Fruit fly (Drosophila melanogaster) whole organism, adult: Measurements from ENCODE around the gene dUTPase.

ENCODE experiments used
- CG11617 ChIP-seq: fragments of 200-800 bp; sonication (Bioruptor generic); optimal IDR thresholded peaks from 2 replicates; lab custom pipeline; 2017; ENCODE audit warnings: mild to moderate bottlenecking, missing biosample characterization, missing genetic modification reagents, missing genetic modification characterization
- CG12768 ChIP-seq: fragments of 200-800 bp; sonication (Bioruptor generic); optimal IDR thresholded peaks from 2 replicates; lab custom pipeline; 2017; ENCODE audit warnings: missing biosample characterization, missing genetic modification characterization, mild to moderate bottlenecking, moderate library complexity, missing genetic modification reagents
- CG14711 ChIP-seq: fragments of 200-800 bp; sonication (Bioruptor generic); optimal IDR thresholded peaks from 2 replicates; lab custom pipeline; 2018; ENCODE audit warnings: missing biosample characterization, mild to moderate bottlenecking, missing genetic modification characterization, moderate library complexity
- CG1620 ChIP-seq: fragments of 200-800 bp; sonication (Bioruptor generic); optimal IDR thresholded peaks from 2 replicates; lab custom pipeline; 2016; ENCODE audit warnings: missing biosample characterization, missing genetic modification characterization
- CG33017 ChIP-seq: fragments of 200-800 bp; sonication (Bioruptor generic); optimal IDR thresholded peaks from 2 replicates; lab custom pipeline; 2018; ENCODE audit warnings: missing biosample characterization, mild to moderate bottlenecking, missing genetic modification characterization, moderate library complexity
- CG5204 ChIP-seq: fragments of 200-800 bp; sonication (Bioruptor generic); optimal IDR thresholded peaks from 2 replicates; lab custom pipeline; 2016; ENCODE audit warnings: missing biosample characterization, missing genetic modification characterization
- CG7045 ChIP-seq: fragments of 200-800 bp; sonication (Bioruptor generic); optimal IDR thresholded peaks from 2 replicates; lab custom pipeline; 2017; ENCODE audit warnings: missing biosample characterization, mild to moderate bottlenecking, missing genetic modification characterization
- CG7101 ChIP-seq: fragments of 200-800 bp; sonication (Bioruptor generic); optimal IDR thresholded peaks from 2 replicates; lab custom pipeline; 2018; ENCODE audit warnings: missing biosample characterization, mild to moderate bottlenecking, missing genetic modification characterization, moderate library complexity
- Clk ChIP-seq: fragments of 200-800 bp; sonication (Bioruptor generic); optimal IDR thresholded peaks from 2 replicates; lab custom pipeline; 2017; ENCODE audit warnings: missing biosample characterization, missing genetic modification characterization
- Crg-1 ChIP-seq: fragments of 200-800 bp; sonication (Bioruptor generic); optimal IDR thresholded peaks from 2 replicates; lab custom pipeline; 2016; ENCODE audit warnings: missing biosample characterization, missing genetic modification characterization
- Hr96 ChIP-seq: fragments of 200-800 bp; sonication (Bioruptor generic); optimal IDR thresholded peaks from 2 replicates; lab custom pipeline; 2016; ENCODE audit warnings: missing biosample characterization, missing genetic modification characterization
- Mnt ChIP-seq: fragments of 200-800 bp; sonication (Bioruptor generic); optimal IDR thresholded peaks from 2 replicates; lab custom pipeline; 2016; ENCODE audit warnings: missing biosample characterization, mild to moderate bottlenecking, missing genetic modification characterization
- bab1 ChIP-seq: fragments of 200-800 bp; sonication (Bioruptor generic); optimal IDR thresholded peaks from 3 replicates; lab custom pipeline; 2019; ENCODE audit warnings: missing biosample characterization, mild to moderate bottlenecking, missing genetic modification characterization, moderate library complexity
- cic ChIP-seq: fragments of 200-800 bp; sonication (Bioruptor generic); optimal IDR thresholded peaks from 2 replicates; lab custom pipeline; 2017; ENCODE audit warnings: missing biosample characterization, mild to moderate bottlenecking, missing genetic modification characterization, moderate library complexity
- cnc ChIP-seq, 2 experiments: fragments of >200 bp; optimal IDR thresholded peaks; 2 replicates each; lab custom pipeline; 2017
- kay ChIP-seq: fragments of 200-800 bp; sonication (Bioruptor generic); peaks from one replicate; lab custom pipeline; 2016; ENCODE audit warnings: missing biosample characterization, missing genetic modification characterization, borderline replicate concordance
- ovo ChIP-seq: fragments of 200-800 bp; sonication (Bioruptor generic); optimal IDR thresholded peaks from 2 replicates; lab custom pipeline; 2016; ENCODE audit warnings: missing biosample characterization, missing genetic modification characterization
- pad ChIP-seq: fragments of 200-800 bp; sonication (Bioruptor generic); optimal IDR thresholded peaks from 3 replicates; lab custom pipeline; 2017; ENCODE audit warnings: missing biosample characterization, missing genetic modification characterization, mild to moderate bottlenecking, moderate library complexity, missing genetic modification reagents
- tj ChIP-seq: fragments of 200-800 bp; sonication (Bioruptor generic); optimal IDR thresholded peaks from 3 replicates; lab custom pipeline; 2017; ENCODE audit warnings: missing biosample characterization, mild to moderate bottlenecking, missing genetic modification characterization, moderate library complexity
- toe ChIP-seq: fragments of 200-800 bp; sonication (Bioruptor generic); optimal IDR thresholded peaks from 2 replicates; lab custom pipeline; 2016; ENCODE audit warnings: missing biosample characterization, missing genetic modification characterization

The dUTPase gene

DNA sequence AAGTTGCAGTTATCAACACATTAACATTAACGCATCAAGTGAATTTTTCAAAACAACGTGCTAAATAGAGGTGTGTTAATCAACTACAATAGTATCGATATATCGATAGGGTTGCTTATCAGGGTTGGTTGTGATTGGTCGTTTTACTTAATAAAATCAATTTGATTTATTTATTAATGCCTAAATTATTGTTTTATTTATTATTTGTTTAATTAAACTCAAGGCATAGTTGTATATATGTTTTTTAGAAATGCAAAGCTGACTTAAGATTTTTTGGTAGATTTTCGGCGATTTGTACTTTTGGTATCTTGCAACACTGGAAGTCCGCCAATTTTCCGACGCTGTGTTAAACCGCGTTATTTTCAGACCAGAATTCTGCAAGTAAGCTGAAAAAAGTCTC, at the start of gene dUTPase, which contains the start of gene Art8:
Gene dUTPase (plus strand): TSS at position 314 of the 400 bp plus-strand sequence.
Gene Art8 (minus strand): TSS at position 88 of the 400 bp plus-strand sequence.
- peak; percentile 52 for TF ChIP-seq CG7045
- peak; percentile 64 for TF ChIP-seq toe
- TF ChIP-seq CG5204 (GFP tag; lab: Kevin White, UChicago): no peak
- peak; percentile 15 for TF ChIP-seq CG12768
- peak; percentile 86 for TF ChIP-seq bab1 (GFP tag; lab: Kevin White, UChicago)
- TF ChIP-seq Hr96: no peak
- TF ChIP-seq Crg-1 (GFP tag; lab: Kevin White, UChicago): peak; percentile 61
- peak; percentile 84 for TF ChIP-seq Mnt (GFP tag; lab: Kevin White, UChicago)
- TF ChIP-seq cnc (optimal IDR thresholded peaks at IDR 0.05; lab: Kevin White, UChicago): no peak
- TF ChIP-seq CG1620 (GFP tag; lab: Kevin White, UChicago): peak; percentile 51
- peak; percentile 69 for TF ChIP-seq CG11617 (GFP tag; lab: Kevin White, UChicago)
- TF ChIP-seq CG7101: peak; percentile 81
- TF ChIP-seq CG33017 (tag; lab: Kevin White, UChicago): peak; percentile 68
- TF ChIP-seq Clk (GFP tag; lab: Kevin White, UChicago): peak; percentile 34
- peak; percentile 42 for TF ChIP-seq pad (GFP tag; lab: Kevin White, UChicago)
- peak; percentile 66 for TF ChIP-seq tj
- TF ChIP-seq CG14711 (tag; lab: Kevin White, UChicago): peak; percentile 91
- TF ChIP-seq ovo (GFP tag; lab: Kevin White, UChicago): peak; percentile 39
- no peak for TF ChIP-seq kay
- TF ChIP-seq cic (GFP tag; lab: Kevin White, UChicago): no peak

DNA sequence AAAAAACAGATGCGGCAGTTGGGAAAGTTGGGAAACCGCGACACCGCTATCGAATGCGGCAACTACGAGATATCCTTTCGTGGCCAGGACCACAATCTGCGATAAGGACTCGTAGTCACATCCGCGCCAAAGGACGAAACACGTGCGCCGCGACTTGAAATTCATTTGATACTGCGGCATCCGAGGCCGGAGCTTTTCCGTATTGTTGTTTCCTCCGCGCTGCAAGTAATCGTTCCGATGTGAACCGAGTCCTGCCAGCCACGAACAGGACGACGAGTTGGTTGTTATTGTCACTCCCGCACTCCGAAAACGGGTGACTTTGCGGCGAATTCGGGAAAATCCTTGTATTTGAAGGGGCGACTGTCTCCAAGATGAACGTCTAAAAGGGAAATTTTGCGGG, 47.1 kb upstream of the dUTPase start, which contains the start of gene dpr2:
Gene dpr2 (minus strand): TSS at position 175 of the 400 bp plus-strand sequence.
- TF ChIP-seq ovo (GFP tag; lab: Kevin White, UChicago) (no peak), toe (no peak), Crg-1 (GFP tag; lab: Kevin White, UChicago) (no peak), CG1620 (GFP tag; lab: Kevin White, UChicago) (no peak), cic (GFP tag; lab: Kevin White, UChicago) (no peak), CG7045 (no peak), kay (no peak), bab1 (GFP tag; lab: Kevin White, UChicago) (no peak), CG12768 (no peak), CG33017 (tag; lab: Kevin White, UChicago) (no peak), CG11617 (GFP tag; lab: Kevin White, UChicago) (no peak), CG7101 (no peak), Clk (GFP tag; lab: Kevin White, UChicago) (no peak), Hr96 (no peak), tj (no peak), pad (GFP tag; lab: Kevin White, UChicago) (no peak)

DNA sequence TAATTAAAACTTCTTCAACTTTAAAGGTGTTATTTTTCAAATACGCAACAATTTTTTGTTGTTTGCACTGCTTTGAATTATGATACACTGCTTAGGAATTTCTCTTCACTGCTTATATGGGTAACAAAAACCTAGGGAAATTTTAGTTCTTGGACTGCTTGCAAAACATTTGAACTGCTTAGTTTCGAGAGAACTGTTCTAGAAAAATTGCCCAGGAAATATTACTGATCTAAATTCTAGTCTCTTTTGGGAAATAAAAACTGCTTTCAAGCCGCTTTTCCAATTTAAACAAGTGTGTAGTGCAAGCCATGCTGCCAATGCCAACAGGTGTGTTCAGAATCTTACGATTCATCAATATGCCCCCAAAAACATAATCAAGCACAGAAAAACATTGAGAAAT, 46.6 kb upstream of the dUTPase start:
- TF ChIP-seq CG7045 (no peak), CG1620 (GFP tag; lab: Kevin White, UChicago) (no peak), pad (GFP tag; lab: Kevin White, UChicago) (peak; percentile 93), cic (GFP tag; lab: Kevin White, UChicago) (no peak), toe (peak; percentile 13), CG12768 (no peak), CG5204 (GFP tag; lab: Kevin White, UChicago) (no peak), CG7101 (no peak), CG33017 (tag; lab: Kevin White, UChicago) (no peak)

DNA sequence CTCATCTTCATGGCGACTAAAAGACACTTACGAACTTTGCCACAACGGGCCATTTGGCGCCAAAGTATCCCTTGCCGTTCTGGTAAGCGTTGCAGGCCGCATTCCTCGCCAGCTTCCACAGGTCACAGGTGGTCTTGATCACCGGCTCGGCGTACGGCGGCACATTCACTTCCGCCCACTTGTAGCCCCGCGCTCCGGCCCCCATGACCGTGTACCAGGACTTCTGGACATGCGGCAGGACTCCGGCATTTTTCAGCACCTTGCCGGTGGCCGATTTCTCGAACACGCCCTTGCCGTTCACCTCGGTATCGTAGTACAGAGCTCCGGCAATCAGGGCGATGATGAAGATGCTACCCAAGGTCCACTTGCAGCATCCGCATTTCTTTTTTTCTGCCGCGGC, 45.1 kb upstream of the dUTPase start:
- TF ChIP-seq toe (no peak), CG7045 (no peak), CG5204 (GFP tag; lab: Kevin White, UChicago) (no peak), CG1620 (GFP tag; lab: Kevin White, UChicago) (no peak), kay (no peak), bab1 (GFP tag; lab: Kevin White, UChicago) (no peak), CG33017 (tag; lab: Kevin White, UChicago) (no peak), CG14711 (tag; lab: Kevin White, UChicago) (no peak), pad (GFP tag; lab: Kevin White, UChicago) (no peak), Mnt (GFP tag; lab: Kevin White, UChicago) (no peak), ovo (GFP tag; lab: Kevin White, UChicago) (no peak), cnc (optimal IDR thresholded peaks at IDR 0.05; lab: Kevin White, UChicago) (no peak), CG11617 (GFP tag; lab: Kevin White, UChicago) (no peak), cic (GFP tag; lab: Kevin White, UChicago) (no peak), CG12768 (no peak), Crg-1 (GFP tag; lab: Kevin White, UChicago) (no peak), Clk (GFP tag; lab: Kevin White, UChicago) (no peak), CG7101 (no peak), Hr96 (no peak), tj (no peak)

DNA sequence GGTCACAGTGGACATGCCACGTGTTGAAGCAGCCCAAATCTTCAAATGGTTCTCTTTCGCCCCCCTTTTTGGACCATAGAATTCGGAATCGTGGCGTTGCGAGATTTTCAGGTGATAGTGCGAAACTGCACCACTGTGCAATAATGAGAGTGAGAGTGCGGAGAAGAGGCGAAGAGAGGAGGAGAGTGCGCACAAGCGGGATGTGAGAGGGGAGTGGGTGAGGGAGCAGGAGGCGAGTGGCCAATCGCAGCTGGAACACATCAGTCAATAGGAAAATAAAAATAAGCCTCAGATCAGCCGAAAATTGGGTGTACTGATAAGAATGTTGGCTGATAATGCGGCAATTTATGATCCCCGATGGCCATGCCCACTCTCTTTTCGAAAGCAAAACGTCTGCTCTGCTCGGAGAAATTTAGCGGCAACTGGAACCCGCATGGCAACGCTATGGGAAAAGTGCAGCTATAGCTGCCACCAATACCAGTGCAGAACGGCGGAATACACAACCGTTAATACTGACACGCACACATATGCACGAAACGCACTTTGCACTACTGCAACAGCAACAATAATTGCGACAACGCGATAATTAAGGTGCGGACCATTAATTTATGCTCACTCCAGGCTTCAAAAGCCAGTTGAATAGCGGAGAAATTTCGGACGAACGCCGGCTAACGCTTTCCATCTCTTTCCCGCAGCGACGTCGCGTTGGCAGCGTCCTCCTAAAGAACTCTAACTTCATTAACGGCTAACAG, 43.7 kb upstream of the dUTPase start:
- TF ChIP-seq bab1 (GFP tag; lab: Kevin White, UChicago) (no peak), CG11617 (GFP tag; lab: Kevin White, UChicago) (peak; percentile 29), CG5204 (GFP tag; lab: Kevin White, UChicago) (no peak), CG12768 (peak; percentile 86), CG33017 (tag; lab: Kevin White, UChicago) (no peak), Mnt (GFP tag; lab: Kevin White, UChicago) (peak; percentile 51), ovo (GFP tag; lab: Kevin White, UChicago) (peak; percentile 75), Clk (GFP tag; lab: Kevin White, UChicago) (no peak), CG7101 (peak; percentile 1), cic (GFP tag; lab: Kevin White, UChicago) (peak; percentile 63), CG1620 (GFP tag; lab: Kevin White, UChicago) (no peak), CG7045 (no peak), CG14711 (tag; lab: Kevin White, UChicago) (no peak), cnc (optimal IDR thresholded peaks at IDR 0.05; lab: Kevin White, UChicago) (no peak), pad (GFP tag; lab: Kevin White, UChicago) (peak; percentile 85), tj (peak; percentile 72)
